Fruit fly (Drosophila melanogaster): ENCODE data around the gene PolE1.

PolE1 gene

dm6 chr3R:23337183-23337825, 10.6 kb upstream of the PolE1 start (continued):
- peak; percentile 43 for TF ChIP-seq lab (GFP tag; optimal IDR thresholded peaks at IDR 0.05)
- no peak for TF ChIP-seq trh (GFP tag; optimal IDR thresholded peaks at IDR 0.05)
- no peak for TF ChIP-seq Ets65A (GFP tag)
- no peak for TF ChIP-seq CG15601 (tag; optimal IDR thresholded peaks at IDR 0.05)
- TF ChIP-seq p53 (GFP tag; optimal IDR thresholded peaks at IDR 0.05), result no peak
- peak; percentile 71 for TF ChIP-seq CG2120 (GFP tag; optimal IDR thresholded peaks at IDR 0.05)
- TF ChIP-seq br (optimal IDR thresholded peaks at IDR 0.05), result no peak
- no peak for TF ChIP-seq abd-A (tag; optimal IDR thresholded peaks at IDR 0.05)
- TF ChIP-seq ara (GFP tag; IDR thresholded peaks at IDR 0.05), result no peak
- TF ChIP-seq Hmr (GFP tag; optimal IDR thresholded peaks at IDR 0.05), result peak; percentile 38
- TF ChIP-seq CG7839 (tag; optimal IDR thresholded peaks at IDR 0.05), result peak; percentile 23
- TF ChIP-seq CG7786 (GFP tag; optimal IDR thresholded peaks at IDR 0.05), result peak; percentile 14
- TF ChIP-seq exex (tag; optimal IDR thresholded peaks at IDR 0.05), result peak; percentile 75
- TF ChIP-seq Optix (GFP tag; IDR thresholded peaks at IDR 0.05), result no peak
- TF ChIP-seq CG34376 (GFP tag; optimal IDR thresholded peaks at IDR 0.05), result no peak

- TF ChIP-seq gsb (GFP tag; IDR thresholded peaks at IDR 0.05) (no peak), tll (GFP tag; optimal IDR thresholded peaks at IDR 0.05) (no peak), mld (GFP tag; IDR thresholded peaks at IDR 0.05; ENCODE audit: partially characterized antibody) (no peak), h (optimal IDR thresholded peaks at IDR 0.05) (no peak), E2f2 (GFP tag; IDR thresholded peaks at IDR 0.05) (no peak), chinmo (GFP tag; IDR thresholded peaks at IDR 0.05; ENCODE audit: partially characterized antibody) (0 out of 4 replicates have a peak, but pooled peaks have one; percentile 5), CG8281 (tag; optimal IDR thresholded peaks at IDR 0.05) (peak; percentile 11), CG2199 (GFP tag; IDR thresholded peaks at IDR 0.05) (peak; percentile 81; the same call in 1 of the 3 replicates), pfk (GFP tag; optimal IDR thresholded peaks at IDR 0.05) (no peak), ci (GFP tag; IDR thresholded peaks at IDR 0.05) (peak; percentile 55; the same call in 1 of the 3 replicates), cg (GFP tag; optimal IDR thresholded peaks at IDR 0.05) (peak; percentile 53), esg (GFP tag; conservative IDR thresholded peaks at IDR 0.05) (no peak), CG14965 (GFP tag; optimal IDR thresholded peaks at IDR 0.05; ENCODE audit: borderline replicate concordance) (no peak), CG3838 (GFP tag; optimal IDR thresholded peaks at IDR 0.05) (no peak), Xrp1 (GFP tag; IDR thresholded peaks at IDR 0.05) (no peak), Opbp (GFP tag; IDR thresholded peaks at IDR 0.05; ENCODE audit: partially characterized antibody) (no peak), fd102C (GFP tag; optimal IDR thresholded peaks at IDR 0.05) (no peak), bowl (GFP tag; IDR thresholded peaks at IDR 0.05) (no peak), tgo (GFP tag; IDR thresholded peaks at IDR 0.05) (no peak), CG1529 (GFP tag; optimal IDR thresholded peaks at IDR 0.05) (no peak), CG10543 (GFP tag; optimal IDR thresholded peaks at IDR 0.05) (peak; percentile 21), hkb (optimal IDR thresholded peaks at IDR 0.05) (no peak), hkb (GFP tag; IDR thresholded peaks at IDR 0.05) (no peak), Nf-YC (tag; optimal IDR thresholded peaks at IDR 0.05) (no peak), sens (GFP tag) (peak; percentile 26), toy (GFP tag; IDR thresholded peaks at IDR 0.05) (no peak), Jarid2 (GFP tag; optimal IDR thresholded peaks at IDR 0.05) (peak; percentile 15), CG1792 (GFP tag; optimal IDR thresholded peaks at IDR 0.05) (no peak), Mrtf (GFP tag; IDR thresholded peaks at IDR 0.05) (no peak), mirr (GFP tag; optimal IDR thresholded peaks at IDR 0.05) (peak; percentile 5), Deaf1 (tag; optimal IDR thresholded peaks at IDR 0.05) (no peak), CG8290 (GFP tag; optimal IDR thresholded peaks at IDR 0.05) (no peak), CG8290 (tag; optimal IDR thresholded peaks at IDR 0.05) (peak in 1 of 2 experiments; percentile 20), sd (tag; optimal IDR thresholded peaks at IDR 0.05) (peak; percentile 41), CG14710 (tag; optimal IDR thresholded peaks at IDR 0.05) (no peak), dmrt99B (tag; optimal IDR thresholded peaks at IDR 0.05) (no peak)
Observed at dm6 chr3R:23338290-23338689, 9.6 kb upstream of the PolE1 start.
